Fruit fly (Drosophila melanogaster): ENCODE results near the gene CG6999.

- TF ChIP-seq esn (GFP tag; optimal IDR thresholded peaks at IDR 0.05) (peak; percentile 32), CG8119 (GFP tag; IDR thresholded peaks at IDR 0.05) (peak; percentile 46; the same call in 1 of the 3 replicates), Lpt (GFP tag; optimal IDR thresholded peaks at IDR 0.05) (no peak), Hr39 (GFP tag; optimal IDR thresholded peaks at IDR 0.05) (peak; percentile 35), cyc (GFP tag; optimal IDR thresholded peaks at IDR 0.05) (no peak)
These were observed 41.7 kb upstream of the CG6999 start for dm6 chrX:9046383-9046941.

Measured in whole organism, prepupa.